Worm (Caenorhabditis elegans): Measurements from ENCODE around the gene F53G2.12.

- TF ChIP-seq alr-1 (tag; optimal IDR thresholded peaks at IDR 0.05; ENCODE audit: borderline replicate concordance): no peak
- TF ChIP-seq pag-3 (tag; optimal IDR thresholded peaks at IDR 0.05; ENCODE audit: borderline replicate concordance, insufficient read depth): no peak
- TF ChIP-seq egl-27 (tag; optimal IDR thresholded peaks at IDR 0.05): no peak
- TF ChIP-seq tbx-2 (tag; optimal IDR thresholded peaks at IDR 0.05): no peak
- no peak for TF ChIP-seq nhr-12 (tag; optimal IDR thresholded peaks at IDR 0.05)
- TF ChIP-seq sptf-1 (tag; optimal IDR thresholded peaks at IDR 0.05): no peak
- TF ChIP-seq ceh-8 (GFP tag; optimal IDR thresholded peaks at IDR 0.05): no peak
- TF ChIP-seq nhr-237 (tag; optimal IDR thresholded peaks at IDR 0.05): no peak
- TF ChIP-seq lin-35 (GFP tag; optimal IDR thresholded peaks at IDR 0.05): peak in 1 of 2 experiments; percentile 28
- TF ChIP-seq nhr-77 (tag; optimal IDR thresholded peaks at IDR 0.05): no peak
- TF ChIP-seq elt-3 (tag; optimal IDR thresholded peaks at IDR 0.05): no peak
- no peak for TF ChIP-seq snpc-4 (tag; optimal IDR thresholded peaks at IDR 0.05)
- no peak for TF ChIP-seq skn-1 (tag; optimal IDR thresholded peaks at IDR 0.05)
Observed at ce11 chrII:2452492-2452891, 26.4 kb downstream of the F53G2.12 start.

All from whole organism, L1 larva.